Worm (Caenorhabditis elegans): Measurements from ENCODE around the gene pals-20.

DNA sequence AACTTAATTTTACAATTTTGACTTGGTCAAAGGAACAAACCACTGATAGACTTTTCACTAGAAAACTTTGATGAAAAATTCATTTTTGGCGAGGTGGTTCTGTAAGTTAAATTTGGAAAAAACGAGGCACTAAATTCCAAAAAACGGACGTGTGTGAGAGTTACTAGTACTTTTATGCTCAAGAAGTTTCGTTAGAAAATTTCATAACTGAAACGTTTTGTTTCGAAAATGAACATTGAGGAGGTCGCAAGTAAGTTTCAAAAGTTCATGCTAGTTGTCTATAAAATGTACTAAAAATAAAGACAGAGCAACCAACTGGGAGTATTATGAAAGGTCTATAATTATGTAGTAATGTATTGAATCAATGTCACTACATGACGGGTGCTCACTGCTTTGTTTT lies 3.6 kb upstream of the pals-20 start, which contains the start of gene pals-17:
- no peak for TF ChIP-seq egl-27 (tag; optimal IDR thresholded peaks at IDR 0.05)
- TF ChIP-seq fos-1 (tag; optimal IDR thresholded peaks at IDR 0.05): no peak
- TF ChIP-seq nhr-67 (tag; optimal IDR thresholded peaks at IDR 0.05): no peak
- no peak for TF ChIP-seq ZK546.5 (tag; optimal IDR thresholded peaks at IDR 0.05)
- no peak for TF ChIP-seq lin-39 (tag; optimal IDR thresholded peaks at IDR 0.05)
- TF ChIP-seq jun-1 (tag; optimal IDR thresholded peaks at IDR 0.05): no peak
- TF ChIP-seq nhr-237 (tag; optimal IDR thresholded peaks at IDR 0.05): no peak
- no peak for TF ChIP-seq snpc-4 (tag; optimal IDR thresholded peaks at IDR 0.05)
- TF ChIP-seq nhr-77 (tag; optimal IDR thresholded peaks at IDR 0.05): no peak
- TF ChIP-seq unc-62 (GFP tag; optimal IDR thresholded peaks at IDR 0.05): no peak
- no peak for TF ChIP-seq pqm-1 (tag; optimal IDR thresholded peaks at IDR 0.05)
- TF ChIP-seq aly-2 (tag; optimal IDR thresholded peaks at IDR 0.05): no peak
- no peak for TF ChIP-seq elt-1 (tag; optimal IDR thresholded peaks at IDR 0.05)
